Fruit fly (Drosophila melanogaster): ENCODE data around the gene Pcyt2.

Pcyt2 gene

dm6 chr3L:1584003-1584402 lies 30.7 kb downstream of the Pcyt2 start (continued):
- peak; percentile 53 for TF ChIP-seq CG1233 (GFP tag; optimal IDR thresholded peaks at IDR 0.05)
- TF ChIP-seq rib (GFP tag; IDR thresholded peaks at IDR 0.05) = no peak
- TF ChIP-seq CG32532 (GFP tag; IDR thresholded peaks at IDR 0.05) = peak; percentile 49; the same call in 1 of the 2 replicates
- no peak for TF ChIP-seq phol (tag; optimal IDR thresholded peaks at IDR 0.05)
- TF ChIP-seq bsh (GFP tag; optimal IDR thresholded peaks at IDR 0.05) = peak; percentile 46 to 86
- no peak for TF ChIP-seq CkIIα-i1 (GFP tag; IDR thresholded peaks at IDR 0.05)
- TF ChIP-seq BEAF-32 (GFP tag; optimal IDR thresholded peaks at IDR 0.05) = no peak
- TF ChIP-seq Nf-YC (tag; optimal IDR thresholded peaks at IDR 0.05) = no peak
- TF ChIP-seq CG3407 (GFP tag; optimal IDR thresholded peaks at IDR 0.05) = no peak
- peak; percentile 61 for TF ChIP-seq lmd (GFP tag; IDR thresholded peaks at IDR 0.05)
- 0 out of 2 replicates have a peak, but pooled peaks have one; percentile 42 for TF ChIP-seq CG11247 (GFP tag; IDR thresholded peaks at IDR 0.05)
- no peak for TF ChIP-seq CG13296 (GFP tag; optimal IDR thresholded peaks at IDR 0.05)
- peak; percentile 6 for TF ChIP-seq salm (tag; optimal IDR thresholded peaks at IDR 0.05)
- no peak for TF ChIP-seq CG1792 (GFP tag; optimal IDR thresholded peaks at IDR 0.05)
- TF ChIP-seq fd64A (GFP tag; optimal IDR thresholded peaks at IDR 0.05) = no peak
- peak; percentile 77 for TF ChIP-seq CG31441 (GFP tag; IDR thresholded peaks at IDR 0.05)
- no peak for TF ChIP-seq Meics (GFP tag; optimal IDR thresholded peaks at IDR 0.05)
- peak; percentile 64; the same call in 2 of the 3 replicates for TF ChIP-seq CG14050 (GFP tag; IDR thresholded peaks at IDR 0.05)
- TF ChIP-seq Doc2 (GFP tag; IDR thresholded peaks at IDR 0.05) = no peak
- TF ChIP-seq crp (GFP tag; optimal IDR thresholded peaks at IDR 0.05) = no peak
- peak; percentile 0 for TF ChIP-seq trem (tag; optimal IDR thresholded peaks at IDR 0.05)
- TF ChIP-seq CG9727 (GFP tag; optimal IDR thresholded peaks at IDR 0.05) = peak; percentile 58
- peak; percentile 3 for TF ChIP-seq maf-S (GFP tag; optimal IDR thresholded peaks at IDR 0.05)
- no peak for TF ChIP-seq prd (optimal IDR thresholded peaks at IDR 0.05)
- TF ChIP-seq prd (GFP tag; IDR thresholded peaks at IDR 0.05) = peak; percentile 86
- TF ChIP-seq Ptx1 (GFP tag; IDR thresholded peaks at IDR 0.05) = peak; percentile 66
- peak; percentile 78 for TF ChIP-seq CG17328 (GFP tag; IDR thresholded peaks at IDR 0.05)
- TF ChIP-seq Hmr (GFP tag; optimal IDR thresholded peaks at IDR 0.05) = peak; percentile 7
- TF ChIP-seq odd (GFP tag; optimal IDR thresholded peaks at IDR 0.05) = peak; percentile 25
- no peak for TF ChIP-seq CG15514 (GFP tag; optimal IDR thresholded peaks at IDR 0.05)
- TF ChIP-seq Antp (GFP tag; optimal IDR thresholded peaks at IDR 0.05) = peak; percentile 37
- TF ChIP-seq Dp (GFP tag; optimal IDR thresholded peaks at IDR 0.05) = no peak
- peak; percentile 12 for TF ChIP-seq shn (GFP tag; optimal IDR thresholded peaks at IDR 0.05)
- no peak for TF ChIP-seq Deaf1 (tag; optimal IDR thresholded peaks at IDR 0.05)
- TF ChIP-seq CG14014 (GFP tag; IDR thresholded peaks at IDR 0.05) = peak; percentile 48; the same call in 1 of the 2 replicates
- TF ChIP-seq seq (GFP tag; IDR thresholded peaks at IDR 0.05) = peak; percentile 22; the same call in 1 of the 2 replicates
- TF ChIP-seq ara (GFP tag; IDR thresholded peaks at IDR 0.05) = peak; percentile 74
- no peak for TF ChIP-seq CG5180 (GFP tag; optimal IDR thresholded peaks at IDR 0.05)
- no peak for TF ChIP-seq inv (GFP tag; IDR thresholded peaks at IDR 0.05; ENCODE audit: partially characterized antibody)
- no peak for TF ChIP-seq Oaz (GFP tag; IDR thresholded peaks at IDR 0.05)
- peak; percentile 33 for TF ChIP-seq Nf-YB (GFP tag; optimal IDR thresholded peaks at IDR 0.05)
- TF ChIP-seq Hey (tag; optimal IDR thresholded peaks at IDR 0.05) = no peak
- TF ChIP-seq usp (GFP tag; optimal IDR thresholded peaks at IDR 0.05) = no peak
- no peak for TF ChIP-seq lov (optimal IDR thresholded peaks at IDR 0.05)
- TF ChIP-seq lov (GFP tag; IDR thresholded peaks at IDR 0.05) = 0 out of 3 replicates have a peak, but pooled peaks have one; percentile 69
- peak; percentile 63 for TF ChIP-seq jing (GFP tag; optimal IDR thresholded peaks at IDR 0.05)
- TF ChIP-seq sens-2 (GFP tag; IDR thresholded peaks at IDR 0.05) = peak; percentile 53; the same call in 1 of the 2 replicates
- TF ChIP-seq CG17612 (GFP tag; IDR thresholded peaks at IDR 0.05) = no peak
- no peak for TF ChIP-seq CG6765 (GFP tag; optimal IDR thresholded peaks at IDR 0.05)
- no peak for TF ChIP-seq Sry-β (GFP tag; optimal IDR thresholded peaks at IDR 0.05)
- no peak for TF ChIP-seq CG31365 (tag; optimal IDR thresholded peaks at IDR 0.05)

Measured in whole organism, embryonic.